Fruit fly (Drosophila melanogaster): ENCODE measurements around the gene Gip.

DNA sequence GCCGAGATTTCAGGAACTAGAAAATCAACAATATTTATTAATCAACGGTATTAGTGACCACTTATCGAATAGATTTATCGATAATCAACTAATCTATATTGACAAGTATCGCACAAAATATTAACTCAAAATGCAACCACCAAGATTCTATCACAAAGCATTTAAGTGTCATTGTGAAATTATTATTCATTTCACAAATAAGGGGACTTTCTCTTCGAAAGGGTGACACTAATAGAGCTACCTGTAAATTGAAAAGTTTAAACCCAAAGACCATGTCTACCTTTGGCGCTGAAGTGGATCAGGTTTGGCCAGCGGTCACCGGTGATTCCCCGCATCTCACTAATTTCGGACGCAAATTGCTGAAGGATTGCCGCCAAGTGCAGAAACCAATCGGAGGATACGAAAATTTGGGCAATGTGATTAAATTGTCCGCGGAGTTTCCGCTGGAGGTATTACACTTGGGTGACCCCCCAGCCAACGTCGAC, 3.3 kb downstream of the Gip start, which contains the start of gene CG2909:
- TF ChIP-seq achi (GFP tag; optimal IDR thresholded peaks at IDR 0.05), result no peak
- TF ChIP-seq Smox (GFP tag; optimal IDR thresholded peaks at IDR 0.05), result no peak
- no peak for TF ChIP-seq CG6854 (GFP tag; optimal IDR thresholded peaks at IDR 0.05)

Measured in whole organism, prepupa.